Fruit fly (Drosophila melanogaster) Kc167 (cell line): ENCODE data around the gene bowl.

Experiments
- Myc ChIP-seq: fragments of >200 bp; optimal IDR thresholded peaks from 2 replicates; lab custom pipeline; 2017; ENCODE audit warnings: missing external identifiers
- Sin3A ChIP-seq: fragments of >200 bp; optimal IDR thresholded peaks from 2 replicates; lab custom pipeline; 2018; ENCODE audit warnings: missing external identifiers
- h ChIP-seq: fragments of >200 bp; optimal IDR thresholded peaks from 3 replicates; lab custom pipeline; 2018; ENCODE audit warnings: missing external identifiers
- insv ChIP-seq: fragments of >200 bp; optimal IDR thresholded peaks from 3 replicates; lab custom pipeline; 2018; ENCODE audit warnings: missing external identifiers
- psq ChIP-seq: fragments of >200 bp; optimal IDR thresholded peaks from 2 replicates; lab custom pipeline; 2017; ENCODE audit warnings: missing external identifiers
- ttk ChIP-seq: sonication (Bioruptor generic); optimal IDR thresholded peaks from 2 replicates; lab custom pipeline; 2017; ENCODE audit warnings: missing external identifiers

DNA sequence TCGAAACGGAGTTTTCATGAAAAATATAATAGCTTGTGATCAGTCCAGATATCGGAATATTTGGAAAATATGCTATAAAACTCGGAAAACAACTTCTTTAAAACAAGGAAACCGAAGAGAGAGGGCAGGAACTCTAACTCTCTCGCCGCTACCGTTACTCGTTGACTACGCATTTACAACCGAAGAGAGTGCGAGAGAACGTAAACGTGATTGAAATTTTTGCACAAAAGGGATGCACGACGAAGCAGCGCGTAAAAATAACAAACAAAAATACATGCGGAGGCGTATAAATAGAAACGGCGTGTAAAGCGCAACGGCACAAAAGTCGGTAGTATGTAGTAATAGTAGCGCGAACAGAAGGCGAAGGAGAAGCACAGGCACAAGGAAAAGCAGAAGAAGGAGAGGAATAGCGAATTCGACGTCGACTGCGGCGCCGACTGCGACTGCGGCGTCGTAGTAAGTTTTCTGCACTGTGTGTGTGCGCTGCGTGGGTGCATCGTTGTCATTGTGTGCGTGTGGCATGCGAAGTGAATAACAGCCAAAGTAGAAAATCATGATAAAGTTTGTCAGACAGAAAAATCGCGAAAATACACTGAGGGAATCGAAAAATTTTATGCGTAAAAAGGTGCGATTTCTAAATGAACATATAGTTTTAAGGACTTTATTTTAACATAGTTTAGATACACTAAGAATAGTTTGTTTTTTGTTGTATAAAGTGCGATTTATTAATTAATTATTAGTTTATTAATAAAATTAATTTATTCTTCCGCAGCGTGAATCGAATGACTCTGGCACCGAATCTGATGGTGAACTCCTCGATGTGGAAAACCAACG, 34.9 kb downstream of the bowl start:
- no peak for TF ChIP-seq h (lab: Kevin White, UChicago)
- no peak for TF ChIP-seq Myc
- TF ChIP-seq insv (lab: Kevin White, UChicago) = no peak
- TF ChIP-seq ttk (lab: Kevin White, UChicago) = no peak
- TF ChIP-seq Sin3A = no peak
- no peak for TF ChIP-seq psq
